Worm (Caenorhabditis elegans) whole organism, midembryonic: ENCODE results near the gene Y75B8A.24.

Experiments used
- flt-1 ChIP-seq: fragments of 200-800 bp; sonication (Bioruptor generic); IDR thresholded peaks from 2 replicates; pipeline ENCODE4 v1.3.6; 2022; ENCODE audit warnings: missing genetic modification characterization, missing compliant biosample characterization
- ztf-29 ChIP-seq: fragments of 200-800 bp; sonication (Bioruptor generic); IDR thresholded peaks from 2 replicates; pipeline ENCODE4 v1.3.6; 2022; ENCODE audit warnings: missing genetic modification reagents, missing genetic modification characterization, missing compliant biosample characterization

DNA sequence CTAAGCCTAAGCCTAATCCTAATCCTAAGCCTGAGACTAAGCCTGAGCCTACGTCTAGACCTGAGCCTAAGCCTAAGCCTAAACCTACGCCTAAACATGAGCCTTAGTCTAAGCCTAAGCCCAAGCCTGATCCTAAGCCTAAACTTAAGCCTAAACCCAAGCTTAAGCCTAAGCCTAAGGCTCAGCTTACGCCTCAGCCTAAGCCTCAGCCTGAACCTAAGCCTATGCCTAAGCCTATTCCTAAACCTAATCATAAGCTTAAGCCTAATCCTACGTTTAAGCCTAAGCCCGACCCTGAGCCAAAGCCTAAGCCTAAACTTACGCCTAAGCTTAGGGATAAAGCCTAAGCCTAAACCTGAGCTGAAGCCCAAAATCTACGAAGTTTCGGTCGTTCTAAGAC lies 43.4 kb downstream of the Y75B8A.24 start:
- TF ChIP-seq flt-1 (no peak), ztf-29 (GFP tag; lab: Robert Waterston, UW) (no peak)
